Worm (Caenorhabditis elegans) whole organism, L4/young adult: ENCODE data around the gene C34C12.1.
A peak's percentile ranks its signal among the peaks of the same experiment; 100 is the strongest.

ENCODE experiments used
- W03F9.2 ChIP-seq: fragments of 150-350 bp; optimal IDR thresholded peaks from 2 replicates; lab custom pipeline; 2014; ENCODE audit warnings: missing biosample characterization, missing genetic modification characterization
- dao-5 ChIP-seq: sonication (generic microtip); optimal IDR thresholded peaks from 2 replicates; lab custom pipeline; 2016; ENCODE audit warnings: missing genotype, missing genetic modification characterization, moderate library complexity, missing compliant biosample characterization

ce11 chrIII:3456226-3456625 lies 2.1 kb downstream of the C34C12.1 start:
- TF ChIP-seq W03F9.2 (tag; lab: Kevin White, UChicago) (peak; percentile 96), dao-5 (tag; lab: Kevin White, UChicago) (no peak)
